Worm (Caenorhabditis elegans) whole organism, late embryonic: ENCODE data around the gene gpx-3.

ENCODE experiments used
- C38D4.7 ChIP-seq: fragments of 200-800 bp; sonication (Bioruptor generic); optimal IDR thresholded peaks from 2 replicates; lab custom pipeline; 2018; ENCODE audit warnings: mild to moderate bottlenecking, missing genetic modification characterization, moderate library complexity, missing compliant biosample characterization
- ahr-1 ChIP-seq: sonication (generic microtip); optimal IDR thresholded peaks from 2 replicates; lab custom pipeline; 2016; ENCODE audit warnings: missing genetic modification characterization, missing compliant biosample characterization
- ama-1 ChIP-seq: fragments of 150-350 bp; optimal IDR thresholded peaks from 2 replicates; lab custom pipeline; 2014
- ceh-24 ChIP-seq: sonication (generic microtip); optimal IDR thresholded peaks from 2 replicates; lab custom pipeline; 2016; ENCODE audit warnings: mild to moderate bottlenecking, missing genetic modification characterization, missing compliant biosample characterization
- elt-2 ChIP-seq: sonication (generic microtip); optimal IDR thresholded peaks from 2 replicates; lab custom pipeline; 2016; ENCODE audit warnings: missing genetic modification reagents, missing genetic modification characterization, missing compliant biosample characterization
- hlh-30 ChIP-seq: sonication (generic microtip); optimal IDR thresholded peaks from 2 replicates; lab custom pipeline; 2017; ENCODE audit warnings: antibody characterized with exemption, missing genetic modification characterization, missing compliant biosample characterization; ENCODE audit not compliant: insufficient read depth
- mec-3 ChIP-seq: sonication (generic microtip); optimal IDR thresholded peaks from 2 replicates; lab custom pipeline; 2016; ENCODE audit warnings: borderline replicate concordance, missing genetic modification characterization, missing compliant biosample characterization
- nhr-232 ChIP-seq: sonication (generic microtip); optimal IDR thresholded peaks from 2 replicates; lab custom pipeline; 2016; ENCODE audit warnings: missing genetic modification characterization, missing compliant biosample characterization
- pax-1 ChIP-seq: fragments of 150-350 bp; optimal IDR thresholded peaks from 2 replicates; lab custom pipeline; 2014; ENCODE audit warnings: missing biosample characterization, missing genetic modification characterization
- pha-2 ChIP-seq: sonication (generic microtip); optimal IDR thresholded peaks from 2 replicates; lab custom pipeline; 2017; ENCODE audit warnings: mild to moderate bottlenecking, missing genetic modification characterization, missing compliant biosample characterization
- tbx-7 ChIP-seq: sonication (generic microtip); optimal IDR thresholded peaks from 2 replicates; lab custom pipeline; 2016; ENCODE audit warnings: missing genotype, missing genetic modification characterization, missing compliant biosample characterization
- unc-86 ChIP-seq: sonication (generic microtip); optimal IDR thresholded peaks from 2 replicates; lab custom pipeline; 2016; ENCODE audit warnings: missing genetic modification characterization, missing compliant biosample characterization

ce11 chrX:9546640-9547039 is 41.1 kb upstream of the gpx-3 start:
- TF ChIP-seq ceh-24, result no peak
- no peak for TF ChIP-seq tbx-7 (tag; lab: Kevin White, UChicago)
- TF ChIP-seq pha-2, result no peak
- no peak for TF ChIP-seq hlh-30
- TF ChIP-seq ama-1 (lab: Kevin White, UChicago), result no peak
- no peak for TF ChIP-seq mec-3 (tag; lab: Kevin White, UChicago)
- no peak for TF ChIP-seq nhr-232 (tag; lab: Kevin White, UChicago)
- TF ChIP-seq elt-2 (tag; lab: Kevin White, UChicago), result no peak
- TF ChIP-seq ahr-1 (tag; lab: Kevin White, UChicago), result no peak
- no peak for TF ChIP-seq C38D4.7 (GFP tag; lab: Kevin White, UChicago)
- no peak for TF ChIP-seq unc-86
- TF ChIP-seq pax-1 (tag; lab: Kevin White, UChicago), result no peak
